Worm (Caenorhabditis elegans) whole organism, young adult: ENCODE measurements around the gene srt-43.

ENCODE experiments used
- F10E7.11 ChIP-seq: sonication (generic microtip); optimal IDR thresholded peaks from 2 replicates; lab custom pipeline; 2017; ENCODE audit warnings: mild to moderate bottlenecking, missing genetic modification characterization, moderate library complexity, missing compliant biosample characterization
- F52B5.7 ChIP-seq: sonication (generic microtip); optimal IDR thresholded peaks from 2 replicates; lab custom pipeline; 2016; ENCODE audit warnings: mild to moderate bottlenecking, missing genetic modification characterization, missing compliant biosample characterization
- Y79H2A.3 ChIP-seq: fragments of 200-800 bp; sonication (Bioruptor generic); conservative IDR thresholded peaks from 2 replicates; pipeline ENCODE4 v1.3.6; 2022; ENCODE audit warnings: missing genetic modification reagents, missing genetic modification characterization, missing compliant biosample characterization
- attf-6 ChIP-seq: fragments of 200-800 bp; sonication (Bioruptor generic); IDR thresholded peaks from 2 replicates; pipeline ENCODE4 v1.3.6; 2022; ENCODE audit warnings: missing genetic modification reagents, missing genetic modification characterization, missing compliant biosample characterization
- bed-1 ChIP-seq: fragments of 200-800 bp; sonication (Bioruptor generic); IDR thresholded peaks from 2 replicates; pipeline ENCODE4 v1.3.6; 2022; ENCODE audit warnings: missing genetic modification reagents, missing genetic modification characterization, missing compliant biosample characterization
- cebp-1 ChIP-seq, 2 experiments: fragments of 200-800 bp in 1 of 2; sonication (Bioruptor generic) in 1 of 2; sonication (generic microtip) in 1 of 2; IDR thresholded peaks in 1 of 2; optimal IDR thresholded peaks in 1 of 2; 2 replicates each; pipeline versions ENCODE4 v1.3.6 to Lab custom; 2017 to 2022; ENCODE audit warnings: missing compliant biosample characterization in 2 of 2, missing genetic modification characterization in 2 of 2, mild to moderate bottlenecking in 1 of 2, missing genetic modification reagents in 1 of 2, moderate library complexity in 1 of 2
- dpl-1 ChIP-seq: fragments of 150-350 bp; optimal IDR thresholded peaks from 2 replicates; lab custom pipeline; 2014; ENCODE audit warnings: missing biosample characterization, missing genetic modification reagents, missing genetic modification characterization
- him-1 ChIP-seq: sonication (generic microtip); optimal IDR thresholded peaks from 2 replicates; lab custom pipeline; 2016; ENCODE audit warnings: missing genotype, missing genetic modification reagents, missing genetic modification characterization, missing compliant biosample characterization
- hsf-1 ChIP-seq: fragments of 200-800 bp; sonication (Bioruptor generic); IDR thresholded peaks from 2 replicates; pipeline ENCODE4 v1.3.6; 2022; ENCODE audit warnings: missing genetic modification reagents, missing genetic modification characterization, missing compliant biosample characterization
- snpc-4 ChIP-seq, 5 experiments: fragments of 150-350 bp in 1 of 5; sonication (generic microtip) in 4 of 5; optimal IDR thresholded peaks; 2 replicates each; lab custom pipeline; 2014 to 2018; ENCODE audit warnings: missing genetic modification characterization in 5 of 5, missing biosample characterization in 3 of 5, antibody characterized with exemption in 2 of 5, mild to moderate bottlenecking in 2 of 5, missing compliant biosample characterization in 2 of 5, missing genotype in 2 of 5, moderate library complexity in 2 of 5, missing genetic modification reagents in 1 of 5
- unc-130 ChIP-seq: sonication (generic microtip); optimal IDR thresholded peaks from 2 replicates; lab custom pipeline; 2016; ENCODE audit warnings: missing genetic modification reagents, missing genetic modification characterization, missing compliant biosample characterization
- unc-62 ChIP-seq: fragments of 150-350 bp; optimal IDR thresholded peaks from 2 replicates; lab custom pipeline; 2014; ENCODE audit warnings: missing biosample characterization, missing genetic modification reagents, missing genetic modification characterization

ce11 chrV:12752407-12752806 is 16.6 kb upstream of the srt-43 start, which contains the start of gene C15C8.8:
- TF ChIP-seq attf-6 (GFP tag; lab: Robert Waterston, UW): no peak
- TF ChIP-seq unc-130 (GFP tag; lab: Kevin White, UChicago): no peak
- TF ChIP-seq bed-1 (GFP tag; lab: Robert Waterston, UW): no peak
- TF ChIP-seq Y79H2A.3 (GFP tag; lab: Robert Waterston, UW): no peak
- no peak for TF ChIP-seq snpc-4 (GFP tag; optimal IDR thresholded peaks at IDR 0.05; lab: Kevin White, UChicago)
- TF ChIP-seq snpc-4 (tag; optimal IDR thresholded peaks at IDR 0.05; lab: Kevin White, UChicago): no peak
- TF ChIP-seq hsf-1 (GFP tag; lab: Robert Waterston, UW): no peak
- TF ChIP-seq F10E7.11 (tag; lab: Kevin White, UChicago): no peak
- no peak for TF ChIP-seq dpl-1 (GFP tag; lab: Kevin White, UChicago)
- no peak for TF ChIP-seq unc-62
- no peak for TF ChIP-seq cebp-1 (GFP tag; IDR thresholded peaks at IDR 0.05; lab: Robert Waterston, UW)
- no peak for TF ChIP-seq cebp-1 (tag; optimal IDR thresholded peaks at IDR 0.05; lab: Kevin White, UChicago)
- no peak for TF ChIP-seq him-1 (tag; lab: Kevin White, UChicago)
- TF ChIP-seq F52B5.7 (tag; lab: Kevin White, UChicago): no peak
